Fruit fly (Drosophila melanogaster) whole organism, embryonic: Measurements from ENCODE around the gene CG10477.

Experiments
- CG10274 ChIP-seq: fragments of 200-800 bp; sonication (Bioruptor generic); optimal IDR thresholded peaks from 3 replicates; lab custom pipeline; 2017; ENCODE audit warnings: missing biosample characterization, mild to moderate bottlenecking, missing genetic modification characterization
- CG1233 ChIP-seq: fragments of 200-800 bp; sonication (Bioruptor generic); optimal IDR thresholded peaks from 4 replicates; lab custom pipeline; 2018; ENCODE audit warnings: missing biosample characterization, mild to moderate bottlenecking, missing genetic modification characterization
- CG12942 ChIP-seq: fragments of 200-800 bp; sonication (Bioruptor generic); optimal IDR thresholded peaks from 3 replicates; lab custom pipeline; 2016; ENCODE audit warnings: missing biosample characterization, missing genetic modification characterization
- CG14965 ChIP-seq: fragments of 200-800 bp; sonication (Bioruptor generic); optimal IDR thresholded peaks from 2 replicates; lab custom pipeline; 2016; ENCODE audit warnings: missing biosample characterization, missing genetic modification characterization, borderline replicate concordance
- CG18262 ChIP-seq: fragments of 200-800 bp; optimal IDR thresholded peaks from 3 replicates; lab custom pipeline; 2019; ENCODE audit warnings: missing biosample characterization, mild to moderate bottlenecking, missing genetic modification characterization, moderate library complexity
- CG2199 ChIP-seq: fragments of 200-800 bp; sonication (Bioruptor generic); IDR thresholded peaks from 3 replicates; pipeline ENCODE4 v1.3.6; 2022; ENCODE audit warnings: missing biosample characterization, missing genetic modification characterization
- CG2202 ChIP-seq: fragments of 200-800 bp; sonication (Bioruptor generic); optimal IDR thresholded peaks from 2 replicates; lab custom pipeline; 2018; ENCODE audit warnings: missing biosample characterization, mild to moderate bottlenecking, missing genetic modification characterization
- CG31365 ChIP-seq: fragments of 200-800 bp; sonication (Bioruptor generic); optimal IDR thresholded peaks from 2 replicates; lab custom pipeline; 2018; ENCODE audit warnings: missing biosample characterization, mild to moderate bottlenecking, missing genetic modification characterization
- CG3281 ChIP-seq: fragments of 200-800 bp; sonication (Bioruptor generic); optimal IDR thresholded peaks from 3 replicates; lab custom pipeline; 2017; ENCODE audit warnings: missing biosample characterization, mild to moderate bottlenecking, missing genetic modification characterization
- CG34376 ChIP-seq: fragments of 200-800 bp; sonication (Bioruptor generic); optimal IDR thresholded peaks from 2 replicates; lab custom pipeline; 2018; ENCODE audit warnings: missing biosample characterization, mild to moderate bottlenecking, missing genetic modification characterization
- CG3838 ChIP-seq: fragments of 200-800 bp; sonication (Bioruptor generic); optimal IDR thresholded peaks from 3 replicates; lab custom pipeline; 2016; ENCODE audit warnings: missing biosample characterization, missing genetic modification characterization
- CG4617 ChIP-seq: fragments of 200-800 bp; sonication (Bioruptor generic); optimal IDR thresholded peaks from 3 replicates; lab custom pipeline; 2016; ENCODE audit warnings: missing biosample characterization, missing genetic modification characterization, borderline replicate concordance
- CG6175 ChIP-seq: fragments of 200-800 bp; sonication (Bioruptor generic); IDR thresholded peaks from 3 replicates; pipeline ENCODE4 v1.3.6; 2022; ENCODE audit warnings: missing biosample characterization, missing genetic modification characterization
- CG6654 ChIP-seq: fragments of 200-800 bp; sonication (Bioruptor generic); optimal IDR thresholded peaks from 2 replicates; lab custom pipeline; 2017; ENCODE audit warnings: missing biosample characterization, mild to moderate bottlenecking, missing genetic modification characterization
- CG7556 ChIP-seq: fragments of 200-800 bp; sonication (Bioruptor generic); optimal IDR thresholded peaks from 2 replicates; lab custom pipeline; 2017; ENCODE audit warnings: missing biosample characterization, mild to moderate bottlenecking, missing genetic modification characterization
- CG7745 ChIP-seq: fragments of 200-800 bp; sonication (Bioruptor generic); optimal IDR thresholded peaks from 2 replicates; lab custom pipeline; 2018; ENCODE audit warnings: missing biosample characterization, mild to moderate bottlenecking, missing genetic modification characterization, moderate library complexity
- CG8281 ChIP-seq: fragments of 200-800 bp; sonication (Bioruptor generic); optimal IDR thresholded peaks from 2 replicates; lab custom pipeline; 2018; ENCODE audit warnings: missing biosample characterization, mild to moderate bottlenecking, missing genetic modification characterization, moderate library complexity
- CHES-1-like ChIP-seq: fragments of 200-800 bp; sonication (Bioruptor generic); optimal IDR thresholded peaks from 2 replicates; lab custom pipeline; 2016; ENCODE audit warnings: missing biosample characterization, missing genetic modification characterization
- Deaf1 ChIP-seq: fragments of 200-800 bp; optimal IDR thresholded peaks from 3 replicates; lab custom pipeline; 2019; ENCODE audit warnings: missing biosample characterization, mild to moderate bottlenecking, missing genetic modification characterization, moderate library complexity
- Dref ChIP-seq: fragments of 200-800 bp; sonication (Bioruptor generic); IDR thresholded peaks from 2 replicates; pipeline ENCODE4 v1.3.6; 2022; ENCODE audit warnings: missing biosample characterization, missing genetic modification characterization
- E2f2 ChIP-seq: fragments of 200-800 bp; sonication (Bioruptor generic); IDR thresholded peaks from 2 replicates; pipeline ENCODE4 v1.3.6; 2022; ENCODE audit warnings: missing biosample characterization, missing genetic modification characterization
- GATAe ChIP-seq: fragments of 200-800 bp; sonication (Bioruptor generic); conservative IDR thresholded peaks from 2 replicates; pipeline ENCODE4 v1.3.6; 2022; ENCODE audit warnings: missing biosample characterization, missing genetic modification characterization
- HLH3B ChIP-seq: fragments of 200-800 bp; sonication (Bioruptor generic); IDR thresholded peaks from 2 replicates; pipeline ENCODE4 v1.3.6; 2022; ENCODE audit warnings: missing biosample characterization, missing genetic modification characterization
- Hmx ChIP-seq: fragments of 200-800 bp; sonication (Bioruptor generic); optimal IDR thresholded peaks from 2 replicates; lab custom pipeline; 2016; ENCODE audit warnings: missing biosample characterization, missing genetic modification characterization
- PHDP ChIP-seq: fragments of 200-800 bp; sonication (Bioruptor generic); optimal IDR thresholded peaks from 3 replicates; lab custom pipeline; 2018; ENCODE audit warnings: missing biosample characterization, mild to moderate bottlenecking, missing genetic modification characterization, moderate library complexity
- Ravus ChIP-seq: fragments of 200-800 bp; sonication (Bioruptor generic); IDR thresholded peaks from 2 replicates; pipeline ENCODE4 v1.3.6; 2022; ENCODE audit warnings: missing biosample characterization, missing genetic modification characterization
- Rx ChIP-seq: fragments of 200-800 bp; sonication (Bioruptor generic); IDR thresholded peaks from 2 replicates; pipeline ENCODE4 v1.3.6; 2022; ENCODE audit warnings: missing biosample characterization, missing genetic modification characterization
- Sry-β ChIP-seq: fragments of 200-800 bp; sonication (Bioruptor generic); optimal IDR thresholded peaks from 2 replicates; lab custom pipeline; 2018; ENCODE audit warnings: missing biosample characterization, mild to moderate bottlenecking, missing genetic modification characterization, moderate library complexity
- ab ChIP-seq: fragments of 200-800 bp; sonication (Bioruptor generic); optimal IDR thresholded peaks from 2 replicates; lab custom pipeline; 2016; ENCODE audit warnings: missing biosample characterization, missing genetic modification characterization
- abd-A ChIP-seq: fragments of 200-800 bp; sonication (Bioruptor generic); optimal IDR thresholded peaks from 3 replicates; lab custom pipeline; 2019; ENCODE audit warnings: missing biosample characterization, mild to moderate bottlenecking, missing genetic modification characterization, moderate library complexity
- bcd ChIP-seq: fragments of 200-800 bp; sonication (Bioruptor generic); optimal IDR thresholded peaks from 2 replicates; lab custom pipeline; 2017; ENCODE audit warnings: missing biosample characterization, mild to moderate bottlenecking, missing genetic modification characterization
- cas ChIP-seq: fragments of 200-800 bp; sonication (Bioruptor generic); IDR thresholded peaks from 2 replicates; pipeline ENCODE4 v1.3.6; 2022; ENCODE audit warnings: missing biosample characterization, missing genetic modification characterization
- dimm ChIP-seq: fragments of 200-800 bp; sonication (Bioruptor generic); IDR thresholded peaks from 2 replicates; pipeline ENCODE4 v1.3.6; 2022; ENCODE audit warnings: missing biosample characterization, missing genetic modification characterization
- fd102C ChIP-seq: fragments of 200-800 bp; sonication (Bioruptor generic); optimal IDR thresholded peaks from 2 replicates; lab custom pipeline; 2018; ENCODE audit warnings: missing biosample characterization, mild to moderate bottlenecking, missing genetic modification characterization, moderate library complexity
- fd96Cb ChIP-seq: fragments of 200-800 bp; sonication (Bioruptor generic); optimal IDR thresholded peaks from 2 replicates; lab custom pipeline; 2018; ENCODE audit warnings: missing biosample characterization, mild to moderate bottlenecking, missing genetic modification characterization, moderate library complexity
- hth ChIP-seq: fragments of >200 bp; optimal IDR thresholded peaks from 2 replicates; lab custom pipeline; 2017; ENCODE audit warnings: inconsistent platforms
- jumu ChIP-seq: fragments of 200-800 bp; sonication (Bioruptor generic); optimal IDR thresholded peaks from 3 replicates; lab custom pipeline; 2016; ENCODE audit warnings: missing biosample characterization, missing genetic modification characterization
- lbe ChIP-seq: fragments of 200-800 bp; sonication (Bioruptor generic); optimal IDR thresholded peaks from 2 replicates; lab custom pipeline; 2016; ENCODE audit warnings: missing biosample characterization, mild to moderate bottlenecking, missing genetic modification characterization
- mld ChIP-seq: fragments of 200-800 bp; sonication (Bioruptor generic); IDR thresholded peaks from 3 replicates; pipeline ENCODE4 v1.3.6; 2022; ENCODE audit warnings: missing biosample characterization, missing genetic modification characterization; ENCODE audit not compliant: partially characterized antibody
- oc ChIP-seq: fragments of 200-800 bp; sonication (Bioruptor generic); optimal IDR thresholded peaks from 2 replicates; lab custom pipeline; 2018; ENCODE audit warnings: missing biosample characterization, mild to moderate bottlenecking, missing genetic modification characterization, moderate library complexity
- pita ChIP-seq: fragments of 200-800 bp; sonication (Bioruptor generic); optimal IDR thresholded peaks from 2 replicates; lab custom pipeline; 2017; ENCODE audit warnings: missing biosample characterization, mild to moderate bottlenecking, missing genetic modification characterization
- sd ChIP-seq: fragments of 200-800 bp; sonication (Bioruptor generic); optimal IDR thresholded peaks from 3 replicates; lab custom pipeline; 2018; ENCODE audit warnings: missing biosample characterization, mild to moderate bottlenecking, missing genetic modification characterization, moderate library complexity
- shn ChIP-seq: fragments of 200-800 bp; sonication (Bioruptor generic); optimal IDR thresholded peaks from 3 replicates; lab custom pipeline; 2016; ENCODE audit warnings: missing biosample characterization, missing genetic modification characterization
- sqz ChIP-seq: fragments of 200-800 bp; sonication (Bioruptor generic); optimal IDR thresholded peaks from 3 replicates; lab custom pipeline; 2018; ENCODE audit warnings: missing biosample characterization, mild to moderate bottlenecking, missing genetic modification characterization
- tgo ChIP-seq: fragments of 200-800 bp; sonication (Bioruptor generic); IDR thresholded peaks from 3 replicates; pipeline ENCODE4 v1.3.6; 2022; ENCODE audit warnings: missing biosample characterization, missing genetic modification characterization
- tin ChIP-seq: fragments of 200-800 bp; sonication (Bioruptor generic); optimal IDR thresholded peaks from 3 replicates; lab custom pipeline; 2016; ENCODE audit warnings: missing biosample characterization, missing genetic modification characterization
- toy ChIP-seq: fragments of 200-800 bp; sonication (Bioruptor generic); IDR thresholded peaks from 2 replicates; pipeline ENCODE4 v1.3.6; 2022; ENCODE audit warnings: missing biosample characterization, missing genetic modification characterization
- trem ChIP-seq: fragments of 200-800 bp; optimal IDR thresholded peaks from 3 replicates; lab custom pipeline; 2019; ENCODE audit warnings: missing biosample characterization, mild to moderate bottlenecking, missing genetic modification characterization, moderate library complexity
- trh ChIP-seq: fragments of 200-800 bp; sonication (Bioruptor generic); optimal IDR thresholded peaks from 2 replicates; lab custom pipeline; 2016; ENCODE audit warnings: missing biosample characterization, missing genetic modification characterization
- unc-4 ChIP-seq: fragments of 200-800 bp; sonication (Bioruptor generic); IDR thresholded peaks from 2 replicates; pipeline ENCODE4 v1.3.6; 2022; ENCODE audit warnings: missing biosample characterization, missing genetic modification characterization; ENCODE audit not compliant: partially characterized antibody
- vvl ChIP-seq: fragments of 200-800 bp; sonication (Bioruptor generic); IDR thresholded peaks from 2 replicates; pipeline ENCODE4 v1.3.6; 2022; ENCODE audit warnings: missing biosample characterization, missing genetic modification characterization

CG10477 gene

dm6 chr3L:5989391-5990156, 44.8 kb downstream of the CG10477 start (continued):
- TF ChIP-seq CG7745 (tag; lab: Kevin White, UChicago), result no peak
- TF ChIP-seq toy (GFP tag; lab: Robert Waterston, UW), result no peak
- no peak for TF ChIP-seq CG14965 (GFP tag; lab: Kevin White, UChicago)
- TF ChIP-seq unc-4 (GFP tag; lab: Robert Waterston, UW), result no peak
- TF ChIP-seq tgo (GFP tag; lab: Robert Waterston, UW), result no peak
- no peak for TF ChIP-seq CG10274 (GFP tag; lab: Kevin White, UChicago)
- no peak for TF ChIP-seq CHES-1-like (GFP tag; lab: Kevin White, UChicago)
- TF ChIP-seq CG3838 (GFP tag; lab: Kevin White, UChicago), result no peak
- no peak for TF ChIP-seq pita (GFP tag; lab: Kevin White, UChicago)
- TF ChIP-seq CG1233 (GFP tag; lab: Kevin White, UChicago), result no peak
- no peak for TF ChIP-seq fd102C (GFP tag; lab: Kevin White, UChicago)
- TF ChIP-seq trh (GFP tag; lab: Kevin White, UChicago), result no peak
- no peak for TF ChIP-seq CG34376 (GFP tag; lab: Kevin White, UChicago)
- TF ChIP-seq HLH3B (GFP tag; lab: Robert Waterston, UW), result no peak
- TF ChIP-seq CG6175, result no peak
- no peak for TF ChIP-seq lbe (GFP tag; lab: Kevin White, UChicago)
- no peak for TF ChIP-seq oc
- TF ChIP-seq CG7556 (GFP tag; lab: Kevin White, UChicago), result peak; percentile 3
- TF ChIP-seq ab, result no peak
- peak; percentile 59 for TF ChIP-seq abd-A (tag; lab: Kevin White, UChicago)
- no peak for TF ChIP-seq trem (tag; lab: Kevin White, UChicago)
- peak; percentile 19 for TF ChIP-seq sd
- peak; percentile 44 for TF ChIP-seq Deaf1 (tag; lab: Kevin White, UChicago)
- TF ChIP-seq CG12942, result no peak
- no peak for TF ChIP-seq GATAe
- no peak for TF ChIP-seq mld (GFP tag; lab: Robert Waterston, UW)
- TF ChIP-seq jumu (GFP tag; lab: Kevin White, UChicago), result no peak
- TF ChIP-seq dimm (GFP tag; lab: Robert Waterston, UW), result no peak
- no peak for TF ChIP-seq CG8281 (tag; lab: Kevin White, UChicago)
- TF ChIP-seq hth (lab: Kevin White, UChicago), result no peak
- TF ChIP-seq CG4617 (GFP tag; lab: Kevin White, UChicago), result no peak
- TF ChIP-seq Ravus (GFP tag; lab: Robert Waterston, UW), result no peak
- TF ChIP-seq cas (GFP tag; lab: Robert Waterston, UW), result no peak
- TF ChIP-seq PHDP, result no peak
- no peak for TF ChIP-seq Rx (GFP tag; lab: Robert Waterston, UW)
- TF ChIP-seq CG2199, result no peak
- no peak for TF ChIP-seq Dref (GFP tag; lab: Robert Waterston, UW)
- no peak for TF ChIP-seq CG3281 (GFP tag; lab: Kevin White, UChicago)
- no peak for TF ChIP-seq E2f2 (GFP tag; lab: Robert Waterston, UW)
- no peak for TF ChIP-seq sqz
- no peak for TF ChIP-seq CG31365 (tag; lab: Kevin White, UChicago)
- TF ChIP-seq vvl (GFP tag; lab: Robert Waterston, UW), result no peak
- no peak for TF ChIP-seq CG6654 (GFP tag; lab: Kevin White, UChicago)
- peak; percentile 53 for TF ChIP-seq CG18262 (tag; lab: Kevin White, UChicago)
- TF ChIP-seq tin (GFP tag; lab: Kevin White, UChicago), result peak; percentile 19
- TF ChIP-seq Sry-β (GFP tag; lab: Kevin White, UChicago), result no peak
- no peak for TF ChIP-seq bcd (GFP tag; lab: Kevin White, UChicago)
- TF ChIP-seq CG2202, result no peak
- peak; percentile 31 for TF ChIP-seq fd96Cb (tag; lab: Kevin White, UChicago)
- no peak for TF ChIP-seq Hmx (GFP tag; lab: Kevin White, UChicago)
- TF ChIP-seq shn (GFP tag; lab: Kevin White, UChicago), result no peak
